Worm (Caenorhabditis elegans) whole organism, midembryonic: ENCODE measurements around the gene bcmo-2.
A peak's percentile ranks its signal among the peaks of the same experiment; 100 is the strongest.

Experiments
- T22C8.4 ChIP-seq: fragments of 200-800 bp; sonication (Bioruptor generic); IDR thresholded peaks from 2 replicates; pipeline ENCODE4 v1.3.6; 2022; ENCODE audit warnings: missing genetic modification characterization, missing compliant biosample characterization
- cog-1 ChIP-seq: sonication (generic microtip); optimal IDR thresholded peaks from 2 replicates; lab custom pipeline; 2016; ENCODE audit warnings: missing genetic modification characterization, missing compliant biosample characterization
- flt-1 ChIP-seq: fragments of 200-800 bp; sonication (Bioruptor generic); IDR thresholded peaks from 2 replicates; pipeline ENCODE4 v1.3.6; 2022; ENCODE audit warnings: missing genetic modification characterization, missing compliant biosample characterization
- klf-2 ChIP-seq: fragments of 200-800 bp; sonication (Bioruptor generic); conservative IDR thresholded peaks from 2 replicates; pipeline ENCODE4 v1.3.6; 2022; ENCODE audit warnings: missing genetic modification reagents, missing genetic modification characterization, missing compliant biosample characterization
- med-1 ChIP-seq: sonication (generic microtip); optimal IDR thresholded peaks from 2 replicates; lab custom pipeline; 2017; ENCODE audit warnings: missing genetic modification characterization, mild to moderate bottlenecking, missing compliant biosample characterization, antibody characterized with exemption, missing genetic modification reagents; ENCODE audit not compliant: insufficient read depth
- ref-1 ChIP-seq: fragments of 200-800 bp; sonication (Bioruptor generic); conservative IDR thresholded peaks from 2 replicates; pipeline ENCODE4 v1.3.6; 2022; ENCODE audit warnings: missing genetic modification reagents, missing genetic modification characterization, missing compliant biosample characterization
- tab-1 ChIP-seq: fragments of 200-800 bp; sonication (Bioruptor generic); IDR thresholded peaks from 2 replicates; pipeline ENCODE4 v1.3.6; 2022; ENCODE audit warnings: missing genetic modification characterization, missing compliant biosample characterization
- ztf-23 ChIP-seq: fragments of 200-800 bp; sonication (Bioruptor generic); IDR thresholded peaks from 2 replicates; pipeline ENCODE4 v1.3.6; 2022; ENCODE audit warnings: missing genetic modification reagents, missing genetic modification characterization, missing compliant biosample characterization
- ztf-29 ChIP-seq: fragments of 200-800 bp; sonication (Bioruptor generic); IDR thresholded peaks from 2 replicates; pipeline ENCODE4 v1.3.6; 2022; ENCODE audit warnings: missing genetic modification reagents, missing genetic modification characterization, missing compliant biosample characterization

Gene bcmo-2

ce11 chrII:3911284-3911683, 647 bp upstream of the bcmo-2 start:
- no peak for TF ChIP-seq ztf-29 (GFP tag; lab: Robert Waterston, UW)
- no peak for TF ChIP-seq cog-1 (tag; lab: Kevin White, UChicago)
- no peak for TF ChIP-seq T22C8.4 (GFP tag; lab: Robert Waterston, UW)
- TF ChIP-seq flt-1 (GFP tag; lab: Robert Waterston, UW), result no peak
- TF ChIP-seq ztf-23 (GFP tag; lab: Robert Waterston, UW), result no peak
- TF ChIP-seq med-1 (GFP tag; lab: Kevin White, UChicago), result no peak

- no peak for TF ChIP-seq ref-1 (GFP tag; lab: Robert Waterston, UW)
- TF ChIP-seq tab-1 (GFP tag; lab: Robert Waterston, UW), result no peak
- TF ChIP-seq klf-2, result no peak
- no peak for TF ChIP-seq med-1 (GFP tag; lab: Kevin White, UChicago)
- no peak for TF ChIP-seq flt-1 (GFP tag; lab: Robert Waterston, UW)
- TF ChIP-seq T22C8.4 (GFP tag; lab: Robert Waterston, UW), result no peak
- no peak for TF ChIP-seq cog-1 (tag; lab: Kevin White, UChicago)
- TF ChIP-seq ztf-23 (GFP tag; lab: Robert Waterston, UW), result no peak
- TF ChIP-seq ztf-29 (GFP tag; lab: Robert Waterston, UW), result no peak
These were observed 1.3 kb downstream of the bcmo-2 start for ce11 chrII:3909301-3909700.

- no peak for TF ChIP-seq ztf-23 (GFP tag; lab: Robert Waterston, UW)
- no peak for TF ChIP-seq flt-1 (GFP tag; lab: Robert Waterston, UW)
- TF ChIP-seq klf-2, result no peak
- no peak for TF ChIP-seq med-1 (GFP tag; lab: Kevin White, UChicago)
- no peak for TF ChIP-seq tab-1 (GFP tag; lab: Robert Waterston, UW)
These were observed 2.5 kb downstream of the bcmo-2 start for ce11 chrII:3908135-3908534.

DNA sequence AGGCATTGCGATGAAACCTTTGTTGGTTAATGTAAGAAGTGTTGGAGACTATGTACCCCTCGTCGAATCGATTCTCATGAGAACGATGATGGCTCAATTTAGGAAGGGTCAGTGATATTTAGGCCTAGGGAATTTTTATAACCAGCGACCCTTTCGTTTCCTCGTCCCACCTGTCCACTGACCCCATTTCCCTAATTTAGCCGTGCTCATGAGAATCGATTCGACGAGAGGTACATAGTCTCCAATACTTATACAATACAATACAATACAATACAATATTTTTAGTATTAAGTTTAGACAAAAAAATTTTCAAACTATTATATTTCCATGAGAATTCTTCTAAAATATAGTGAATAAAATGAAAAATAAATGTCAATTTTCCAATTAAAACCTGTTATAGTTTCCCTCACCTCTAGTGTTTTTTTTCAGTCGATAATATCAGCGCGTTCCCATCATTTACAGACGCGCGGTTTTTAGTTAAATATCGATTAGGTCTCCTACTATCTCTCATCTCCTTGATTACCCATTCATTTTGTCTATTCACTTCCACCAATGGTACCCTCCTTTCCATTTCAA, 3.9 kb downstream of the bcmo-2 start, which contains the start of the genes F53C3.11 and fbxb-103:
Gene F53C3.11, minus strand, starts transcription at position 101 of the 576 bp plus-strand sequence.
Gene fbxb-103, plus strand, starts transcription at position 526 of the 576 bp plus-strand sequence.
- TF ChIP-seq ref-1 (GFP tag; lab: Robert Waterston, UW) (no peak), tab-1 (GFP tag; lab: Robert Waterston, UW) (no peak), flt-1 (GFP tag; lab: Robert Waterston, UW) (no peak), ztf-29 (GFP tag; lab: Robert Waterston, UW) (no peak), T22C8.4 (GFP tag; lab: Robert Waterston, UW) (no peak), med-1 (GFP tag; lab: Kevin White, UChicago) (no peak), cog-1 (tag; lab: Kevin White, UChicago) (no peak)

DNA sequence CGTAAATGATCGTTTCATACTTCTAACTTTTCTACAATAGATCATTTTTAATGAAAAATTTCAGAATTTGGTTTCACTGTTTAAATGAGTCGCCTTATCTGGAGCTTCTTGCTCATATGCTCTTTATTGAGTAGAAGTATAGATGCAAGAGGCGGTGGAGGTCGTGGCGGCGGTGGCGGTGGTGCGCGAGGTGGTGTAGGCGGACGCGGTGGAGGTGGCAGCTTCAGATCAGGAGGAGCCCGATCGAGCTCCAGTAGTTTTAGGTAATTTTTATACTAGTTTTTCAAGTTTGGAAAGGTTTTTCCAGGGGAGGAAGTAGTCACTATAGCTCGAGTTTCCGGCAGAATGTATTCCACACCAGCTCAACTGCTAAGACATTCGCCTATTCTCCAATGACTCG, 7.8 kb downstream of the bcmo-2 start, which contains the start of gene F53C3.3:
Gene F53C3.3, plus strand, starts transcription at position 59 of the 400 bp plus-strand sequence.
- TF ChIP-seq tab-1 (GFP tag; lab: Robert Waterston, UW) (no peak), klf-2 (no peak), flt-1 (GFP tag; lab: Robert Waterston, UW) (no peak), T22C8.4 (GFP tag; lab: Robert Waterston, UW) (no peak), cog-1 (tag; lab: Kevin White, UChicago) (no peak), med-1 (GFP tag; lab: Kevin White, UChicago) (no peak), ztf-29 (GFP tag; lab: Robert Waterston, UW) (no peak), ztf-23 (GFP tag; lab: Robert Waterston, UW) (no peak), ref-1 (GFP tag; lab: Robert Waterston, UW) (no peak)

ce11 chrII:3901108-3901507, 9.5 kb downstream of the bcmo-2 start, which contains the start of gene F53C3.4:
Gene F53C3.4, plus strand, starts transcription at chrII:3901408.
- TF ChIP-seq med-1 (GFP tag; lab: Kevin White, UChicago) (no peak), ztf-29 (GFP tag; lab: Robert Waterston, UW) (no peak), T22C8.4 (GFP tag; lab: Robert Waterston, UW) (no peak), flt-1 (GFP tag; lab: Robert Waterston, UW) (no peak), tab-1 (GFP tag; lab: Robert Waterston, UW) (no peak), ztf-23 (GFP tag; lab: Robert Waterston, UW) (no peak), ref-1 (GFP tag; lab: Robert Waterston, UW) (no peak), cog-1 (tag; lab: Kevin White, UChicago) (no peak), klf-2 (no peak)

DNA sequence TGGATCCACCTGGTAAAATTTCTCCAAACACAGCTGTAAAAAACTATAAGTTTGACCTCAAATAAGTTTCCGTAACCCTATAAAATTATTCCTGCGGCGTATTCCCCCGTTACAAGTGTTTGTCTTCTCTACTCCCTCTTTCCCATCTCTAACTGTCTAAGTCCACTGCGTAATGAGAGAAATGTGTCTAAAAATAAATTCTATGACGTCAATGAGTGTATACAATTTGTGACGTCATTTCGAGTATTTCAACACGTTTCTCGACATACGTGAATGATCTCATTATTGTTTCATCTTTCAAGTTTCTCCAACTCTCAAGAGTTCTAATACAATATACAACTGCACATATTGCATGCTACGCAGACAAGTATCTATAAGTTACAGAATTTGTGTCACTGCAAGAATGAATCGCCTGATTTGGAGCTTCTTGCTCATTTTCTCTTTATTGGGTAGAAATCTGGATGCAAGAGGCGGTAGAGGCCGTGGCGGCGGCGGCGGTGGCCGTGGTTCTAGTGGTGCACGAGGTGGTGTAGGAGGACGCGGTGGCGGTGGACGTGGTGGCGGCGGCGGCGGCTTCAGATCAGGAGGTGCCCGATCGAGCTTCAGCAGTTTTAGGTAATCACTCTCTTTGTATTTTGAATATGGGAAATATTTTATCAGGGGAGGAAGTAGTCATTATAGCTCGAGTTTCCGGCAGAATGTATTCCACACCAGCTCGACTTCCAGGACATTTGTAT, 12.7 kb downstream of the bcmo-2 start, which contains the start of gene F53C3.6:
Gene F53C3.6, plus strand, starts transcription at position 385 of the 737 bp plus-strand sequence.
- TF ChIP-seq cog-1 (tag; lab: Kevin White, UChicago) (peak; percentile 32), ref-1 (GFP tag; lab: Robert Waterston, UW) (no peak), flt-1 (GFP tag; lab: Robert Waterston, UW) (peak; percentile 31; the same call in 1 of the 2 replicates), tab-1 (GFP tag; lab: Robert Waterston, UW) (no peak), ztf-29 (GFP tag; lab: Robert Waterston, UW) (no peak), T22C8.4 (GFP tag; lab: Robert Waterston, UW) (no peak), klf-2 (no peak), med-1 (GFP tag; lab: Kevin White, UChicago) (no peak), ztf-23 (GFP tag; lab: Robert Waterston, UW) (no peak)

DNA sequence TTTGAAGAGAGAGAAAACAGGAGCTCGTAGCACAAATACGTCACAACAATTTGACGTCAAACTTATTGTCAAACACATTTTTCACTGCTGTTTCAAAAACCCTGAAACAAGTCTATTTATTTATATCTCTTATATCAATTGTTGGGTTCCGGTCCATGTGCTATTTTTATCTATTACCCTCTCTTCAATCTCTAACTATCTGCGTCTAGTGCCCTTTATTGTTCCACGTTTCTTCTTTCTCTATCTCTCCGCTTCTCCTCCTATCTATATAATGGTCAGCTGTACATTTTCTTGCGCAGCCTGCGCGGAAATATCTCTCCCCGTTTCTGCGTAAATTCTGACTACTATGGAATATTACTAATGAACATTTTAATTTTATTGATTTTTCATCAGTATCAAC, 13.7 kb downstream of the bcmo-2 start:
- TF ChIP-seq ztf-23 (GFP tag; lab: Robert Waterston, UW) (no peak), tab-1 (GFP tag; lab: Robert Waterston, UW) (no peak), cog-1 (tag; lab: Kevin White, UChicago) (peak; percentile 71)

DNA sequence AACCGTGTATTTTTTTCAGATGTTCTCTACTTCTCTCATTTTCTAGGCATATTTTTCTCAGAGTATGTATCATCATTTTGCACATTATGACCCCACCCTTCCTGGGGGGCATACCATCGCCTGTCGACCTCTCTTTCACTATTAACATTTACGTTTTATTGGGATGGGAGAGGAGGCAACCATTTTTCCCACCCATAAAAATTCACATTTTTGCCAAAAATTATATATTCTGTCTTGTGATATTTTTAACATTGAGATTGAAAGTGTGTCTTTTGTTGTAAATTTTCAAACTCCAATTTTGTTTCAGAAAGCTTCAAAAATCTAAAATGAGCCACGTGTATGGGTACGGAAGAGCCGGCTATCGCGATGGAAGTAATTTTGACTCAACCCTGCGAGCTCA, 15.9 kb downstream of the bcmo-2 start, which contains the start of gene F53C3.7:
Gene F53C3.7, plus strand, starts transcription at position 301 of the 400 bp plus-strand sequence.
- no peak for TF ChIP-seq med-1 (GFP tag; lab: Kevin White, UChicago)
- no peak for TF ChIP-seq tab-1 (GFP tag; lab: Robert Waterston, UW)
- no peak for TF ChIP-seq klf-2
- no peak for TF ChIP-seq ref-1 (GFP tag; lab: Robert Waterston, UW)
- TF ChIP-seq ztf-23 (GFP tag; lab: Robert Waterston, UW), result no peak
- TF ChIP-seq cog-1 (tag; lab: Kevin White, UChicago), result no peak
- no peak for TF ChIP-seq flt-1 (GFP tag; lab: Robert Waterston, UW)
- no peak for TF ChIP-seq T22C8.4 (GFP tag; lab: Robert Waterston, UW)
- no peak for TF ChIP-seq ztf-29 (GFP tag; lab: Robert Waterston, UW)
